Worm (Caenorhabditis elegans) whole organism, L3 larva: Measurements from ENCODE around the gene nhr-261.

ENCODE experiments used
- ZK546.5 ChIP-seq: sonication (generic microtip); optimal IDR thresholded peaks from 2 replicates; lab custom pipeline; 2017; ENCODE audit warnings: missing biosample characterization, missing genetic modification characterization
- aly-2 ChIP-seq: fragments of 150-350 bp; optimal IDR thresholded peaks from 2 replicates; lab custom pipeline; 2014; ENCODE audit warnings: missing biosample characterization, missing genetic modification characterization
- ceh-16 ChIP-seq: sonication (generic microtip); optimal IDR thresholded peaks from 2 replicates; lab custom pipeline; 2017; ENCODE audit warnings: missing biosample characterization, missing genetic modification characterization
- ceh-28 ChIP-seq: fragments of 150-350 bp; optimal IDR thresholded peaks from 2 replicates; lab custom pipeline; 2014; ENCODE audit warnings: missing biosample characterization, missing genetic modification reagents, missing genetic modification characterization
- ceh-82 ChIP-seq: fragments of 150-350 bp; optimal IDR thresholded peaks from 2 replicates; lab custom pipeline; 2014; ENCODE audit warnings: missing biosample characterization, missing genetic modification characterization
- ceh-9 ChIP-seq: sonication (generic microtip); optimal IDR thresholded peaks from 2 replicates; lab custom pipeline; 2018; ENCODE audit warnings: missing biosample characterization, missing genetic modification characterization
- egl-27 ChIP-seq: sonication (generic microtip); optimal IDR thresholded peaks from 4 replicates; lab custom pipeline; 2017; ENCODE audit warnings: missing biosample characterization, missing genetic modification reagents, missing genetic modification characterization
- egl-5 ChIP-seq: fragments of 150-350 bp; optimal IDR thresholded peaks from 2 replicates; lab custom pipeline; 2017; ENCODE audit warnings: missing biosample characterization, missing genetic modification reagents, missing genetic modification characterization, inconsistent platforms
- elt-1 ChIP-seq: fragments of 150-350 bp; optimal IDR thresholded peaks from 2 replicates; lab custom pipeline; 2014; ENCODE audit warnings: missing biosample characterization, missing genetic modification characterization
- elt-2 ChIP-seq: sonication (generic microtip); optimal IDR thresholded peaks from 2 replicates; lab custom pipeline; 2016; ENCODE audit warnings: missing genetic modification reagents, mild to moderate bottlenecking, missing genetic modification characterization, missing compliant biosample characterization
- elt-3 ChIP-seq, 3 experiments: fragments of 150-350 bp in 1 of 3; sonication (generic microtip) in 2 of 3; optimal IDR thresholded peaks; 2 replicates in 2 of 3; 4 replicates in 1 of 3; lab custom pipeline; 2014 to 2017; ENCODE audit warnings: missing biosample characterization in 3 of 3, missing genetic modification characterization in 3 of 3
- fkh-10 ChIP-seq: sonication (generic microtip); optimal IDR thresholded peaks from 2 replicates; lab custom pipeline; 2017; ENCODE audit warnings: missing biosample characterization, missing genetic modification reagents, missing genetic modification characterization
- jun-1 ChIP-seq: fragments of 150-350 bp; optimal IDR thresholded peaks from 2 replicates; lab custom pipeline; 2014; ENCODE audit warnings: missing biosample characterization, missing genetic modification reagents, missing genetic modification characterization
- lin-15B ChIP-seq: fragments of 150-350 bp; optimal IDR thresholded peaks from 2 replicates; lab custom pipeline; 2014; ENCODE audit warnings: missing biosample characterization, missing genetic modification characterization
- lin-39 ChIP-seq: fragments of 150-350 bp; optimal IDR thresholded peaks from 2 replicates; lab custom pipeline; 2018; ENCODE audit warnings: missing biosample characterization, missing genetic modification reagents, missing genetic modification characterization
- mdl-1 ChIP-seq: fragments of 150-350 bp; optimal IDR thresholded peaks from 2 replicates; lab custom pipeline; 2014; ENCODE audit warnings: missing biosample characterization, missing genetic modification characterization
- mml-1 ChIP-seq: fragments of 150-350 bp; sonication (generic microtip); optimal IDR thresholded peaks from 3 replicates; lab custom pipeline; 2014; ENCODE audit warnings: missing biosample characterization, missing genetic modification characterization
- nfya-1 ChIP-seq: sonication (generic microtip); optimal IDR thresholded peaks from 2 replicates; lab custom pipeline; 2017; ENCODE audit warnings: missing genetic modification characterization, mild to moderate bottlenecking, missing compliant biosample characterization, antibody characterized with exemption, moderate library complexity; ENCODE audit not compliant: insufficient read depth
- nhr-11 ChIP-seq: fragments of 150-350 bp; optimal IDR thresholded peaks from 2 replicates; lab custom pipeline; 2014; ENCODE audit warnings: missing biosample characterization, missing genetic modification characterization
- nhr-12 ChIP-seq: fragments of 150-350 bp; optimal IDR thresholded peaks from 2 replicates; lab custom pipeline; 2014; ENCODE audit warnings: missing biosample characterization, missing genetic modification characterization
- nhr-23 ChIP-seq: fragments of 150-350 bp; optimal IDR thresholded peaks from 2 replicates; lab custom pipeline; 2014; ENCODE audit warnings: missing biosample characterization, missing genetic modification reagents, missing genetic modification characterization
- nhr-237 ChIP-seq: fragments of 150-350 bp; optimal IDR thresholded peaks from 2 replicates; lab custom pipeline; 2014; ENCODE audit warnings: missing biosample characterization, missing genetic modification characterization
- nhr-25 ChIP-seq: sonication (generic microtip); optimal IDR thresholded peaks from 2 replicates; lab custom pipeline; 2017; ENCODE audit warnings: missing biosample characterization, missing genetic modification characterization
- nhr-28 ChIP-seq: fragments of 150-350 bp; optimal IDR thresholded peaks from 2 replicates; lab custom pipeline; 2014; ENCODE audit warnings: missing biosample characterization, missing genetic modification characterization
- nhr-43 ChIP-seq: sonication (generic microtip); optimal IDR thresholded peaks from 2 replicates; lab custom pipeline; 2016; ENCODE audit warnings: mild to moderate bottlenecking, missing genetic modification characterization, missing compliant biosample characterization; ENCODE audit not compliant: poor library complexity, severe bottlenecking
- nhr-67 ChIP-seq: fragments of 150-350 bp; optimal IDR thresholded peaks from 2 replicates; lab custom pipeline; 2014; ENCODE audit warnings: missing biosample characterization, missing genetic modification characterization
- nhr-76 ChIP-seq: fragments of 150-350 bp; sonication (generic microtip); optimal IDR thresholded peaks from 5 replicates; lab custom pipeline; 2014; ENCODE audit warnings: missing biosample characterization, missing genetic modification characterization
- nhr-77 ChIP-seq: fragments of 150-350 bp; optimal IDR thresholded peaks from 2 replicates; lab custom pipeline; 2014; ENCODE audit warnings: missing biosample characterization, missing genetic modification characterization
- pha-4 ChIP-seq: fragments of 150-350 bp; optimal IDR thresholded peaks from 2 replicates; lab custom pipeline; 2014; ENCODE audit warnings: missing biosample characterization, missing genetic modification reagents, missing genetic modification characterization
- pqm-1 ChIP-seq: fragments of 150-350 bp; optimal IDR thresholded peaks from 2 replicates; lab custom pipeline; 2017; ENCODE audit warnings: missing biosample characterization, missing genetic modification characterization, inconsistent platforms
- sea-2 ChIP-seq: fragments of 150-350 bp; sonication (generic microtip); optimal IDR thresholded peaks from 4 replicates; lab custom pipeline; 2014; ENCODE audit warnings: missing biosample characterization, missing genetic modification reagents, missing genetic modification characterization
- skn-1 ChIP-seq: fragments of 150-350 bp; optimal IDR thresholded peaks from 2 replicates; lab custom pipeline; 2014; ENCODE audit warnings: missing biosample characterization, missing genetic modification characterization
- snpc-4 ChIP-seq: fragments of 150-350 bp; optimal IDR thresholded peaks from 2 replicates; lab custom pipeline; 2014; ENCODE audit warnings: missing biosample characterization, missing genetic modification characterization
- zag-1 ChIP-seq: fragments of 150-350 bp; optimal IDR thresholded peaks from 2 replicates; lab custom pipeline; 2014; ENCODE audit warnings: missing biosample characterization, missing genetic modification characterization
- ztf-11 ChIP-seq: fragments of 150-350 bp; optimal IDR thresholded peaks from 2 replicates; lab custom pipeline; 2014; ENCODE audit warnings: missing biosample characterization, missing genetic modification characterization
- ztf-4 ChIP-seq: fragments of 150-350 bp; optimal IDR thresholded peaks from 2 replicates; lab custom pipeline; 2014; ENCODE audit warnings: missing biosample characterization, missing genetic modification characterization

The nhr-261 gene

DNA sequence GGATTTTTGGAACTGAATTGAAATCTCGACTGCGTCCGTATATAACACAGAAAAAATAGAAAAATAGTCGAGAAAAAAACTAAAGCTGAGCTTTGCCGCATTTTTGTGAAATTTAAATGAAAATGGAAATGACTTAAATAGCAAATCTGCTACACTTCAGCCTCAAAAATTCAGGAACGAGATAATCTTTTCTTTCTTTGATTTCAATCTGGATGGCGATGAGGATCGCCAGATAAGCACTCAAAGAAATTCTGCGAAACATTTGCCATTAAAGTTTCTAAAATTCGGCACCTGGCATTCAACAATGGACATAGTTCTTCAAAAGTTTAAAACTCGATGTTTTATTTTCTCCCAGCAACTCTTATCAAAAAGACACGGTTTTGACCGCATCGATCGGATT lies 21.2 kb downstream of the nhr-261 start, which contains the start of the genes C17A2.7 and C17A2.3:
TSS of gene C17A2.7 (minus strand) at position 101 of the 400 bp plus-strand sequence.
TSS of gene C17A2.3 (plus strand) at position 305 of the 400 bp plus-strand sequence.
- TF ChIP-seq ztf-11: no peak
- TF ChIP-seq egl-5 (tag; lab: Kevin White, UChicago): no peak
- TF ChIP-seq nhr-76 (tag; lab: Kevin White, UChicago): no peak
- TF ChIP-seq elt-2 (tag; lab: Kevin White, UChicago): no peak
- TF ChIP-seq fkh-10 (GFP tag; lab: Kevin White, UChicago): no peak
- no peak for TF ChIP-seq mml-1 (tag; lab: Kevin White, UChicago)
- TF ChIP-seq nhr-11 (tag; lab: Kevin White, UChicago): no peak
- no peak for TF ChIP-seq aly-2 (tag; lab: Kevin White, UChicago)
- TF ChIP-seq pha-4 (tag; lab: Kevin White, UChicago): no peak
- TF ChIP-seq lin-15B (tag; lab: Kevin White, UChicago): no peak
- no peak for TF ChIP-seq ztf-4 (tag; lab: Kevin White, UChicago)
- no peak for TF ChIP-seq nhr-23
- no peak for TF ChIP-seq skn-1
- TF ChIP-seq elt-1 (tag; lab: Kevin White, UChicago): no peak

DNA sequence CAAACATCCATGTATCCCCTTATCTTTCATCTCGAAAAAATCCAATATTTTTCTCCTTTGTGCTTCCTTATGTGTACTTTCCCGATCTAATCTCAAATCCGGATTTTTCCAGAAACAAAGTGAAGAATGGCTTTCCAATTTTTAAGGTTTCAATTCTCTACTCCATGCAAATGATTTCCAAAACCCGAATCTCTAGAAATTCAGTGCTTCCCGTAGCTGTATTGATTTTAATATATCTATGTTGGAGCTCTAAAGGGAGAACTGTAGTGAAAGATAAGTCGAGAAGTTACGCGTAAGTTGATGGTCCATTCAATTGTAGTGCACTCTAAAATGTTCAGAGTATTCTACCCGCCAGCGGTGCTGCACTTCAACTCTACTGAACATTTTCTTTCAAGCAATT lies 25.0 kb downstream of the nhr-261 start, which contains the start of gene C17A2.4:
TSS of gene C17A2.4 (plus strand) at position 301 of the 400 bp plus-strand sequence.
- no peak for TF ChIP-seq nhr-28 (tag; lab: Kevin White, UChicago)
- TF ChIP-seq nhr-12 (tag; lab: Kevin White, UChicago): no peak
- no peak for TF ChIP-seq ceh-9 (tag; lab: Kevin White, UChicago)
- no peak for TF ChIP-seq jun-1 (tag; lab: Kevin White, UChicago)
- TF ChIP-seq nhr-237 (tag; lab: Kevin White, UChicago): no peak
- no peak for TF ChIP-seq snpc-4 (tag; lab: Kevin White, UChicago)
- TF ChIP-seq elt-2 (tag; lab: Kevin White, UChicago): no peak
- TF ChIP-seq mdl-1 (tag; lab: Kevin White, UChicago): no peak

DNA sequence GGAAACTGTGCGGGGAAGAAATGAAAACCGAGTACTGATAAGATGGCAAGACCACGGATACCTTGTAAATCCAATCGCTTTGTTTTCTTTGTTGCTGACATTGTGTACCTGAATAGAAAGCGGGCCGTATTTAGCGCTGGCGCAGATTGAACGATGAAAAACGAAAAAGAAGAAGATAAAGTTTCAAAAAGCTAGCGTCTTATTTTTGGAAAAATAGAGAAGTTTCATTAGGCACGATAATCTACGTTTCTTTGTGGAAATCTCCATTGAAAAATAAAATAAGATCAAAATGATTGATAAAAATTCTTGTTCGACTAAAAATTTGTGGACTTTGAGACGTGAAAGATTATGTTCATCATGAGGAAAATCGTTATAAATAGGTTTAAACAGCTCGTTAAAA lies 28.6 kb downstream of the nhr-261 start, which contains the start of gene oac-4:
TSS of gene oac-4 (minus strand) at position 101 of the 400 bp plus-strand sequence.
- TF ChIP-seq elt-1 (tag; lab: Kevin White, UChicago) (no peak), nhr-25 (tag; lab: Kevin White, UChicago) (no peak), ztf-4 (tag; lab: Kevin White, UChicago) (no peak), nhr-43 (tag; lab: Kevin White, UChicago) (no peak), fkh-10 (GFP tag; lab: Kevin White, UChicago) (no peak), lin-39 (tag; lab: Kevin White, UChicago) (no peak), pha-4 (tag; lab: Kevin White, UChicago) (no peak)

ce11 chrII:3832383-3832782 lies 32.2 kb downstream of the nhr-261 start, which contains the start of gene F54D10.9:
TSS of gene F54D10.9 (minus strand) at chrII:3832483.
- TF ChIP-seq mml-1 (tag; lab: Kevin White, UChicago) (no peak), nhr-67 (tag; lab: Kevin White, UChicago) (no peak), elt-2 (tag; lab: Kevin White, UChicago) (no peak), nhr-43 (tag; lab: Kevin White, UChicago) (no peak), skn-1 (no peak), fkh-10 (GFP tag; lab: Kevin White, UChicago) (no peak), egl-27 (tag; lab: Kevin White, UChicago) (no peak), ceh-16 (no peak), elt-1 (tag; lab: Kevin White, UChicago) (no peak), nfya-1 (no peak), egl-5 (tag; lab: Kevin White, UChicago) (no peak), elt-3 (tag; optimal IDR thresholded peaks at IDR 0.05; lab: Kevin White, UChicago) (no peak), ZK546.5 (tag; lab: Kevin White, UChicago) (no peak), sea-2 (GFP tag; lab: Kevin White, UChicago) (no peak), nhr-77 (tag; lab: Kevin White, UChicago) (no peak)

ce11 chrII:3829623-3830022 lies 34.9 kb downstream of the nhr-261 start:
- no peak for TF ChIP-seq snpc-4 (tag; lab: Kevin White, UChicago)
- no peak for TF ChIP-seq elt-3 (tag; optimal IDR thresholded peaks at IDR 0.05; lab: Kevin White, UChicago)
- TF ChIP-seq zag-1: no peak
- TF ChIP-seq nhr-25 (tag; lab: Kevin White, UChicago): no peak
- TF ChIP-seq ceh-82 (tag; lab: Kevin White, UChicago): no peak
- TF ChIP-seq aly-2 (tag; lab: Kevin White, UChicago): no peak
- no peak for TF ChIP-seq ceh-28 (tag; lab: Kevin White, UChicago)
- TF ChIP-seq nhr-23: no peak
- no peak for TF ChIP-seq nhr-11 (tag; lab: Kevin White, UChicago)
- TF ChIP-seq pha-4 (tag; lab: Kevin White, UChicago): no peak
- TF ChIP-seq pqm-1 (tag; lab: Kevin White, UChicago): no peak
- no peak for TF ChIP-seq lin-15B (tag; lab: Kevin White, UChicago)
- no peak for TF ChIP-seq sea-2 (GFP tag; lab: Kevin White, UChicago)
- no peak for TF ChIP-seq nhr-77 (tag; lab: Kevin White, UChicago)
- TF ChIP-seq elt-1 (tag; lab: Kevin White, UChicago): no peak
